Worm (Caenorhabditis elegans): ENCODE data around the gene ZK180.8.

ZK180.8 gene

DNA sequence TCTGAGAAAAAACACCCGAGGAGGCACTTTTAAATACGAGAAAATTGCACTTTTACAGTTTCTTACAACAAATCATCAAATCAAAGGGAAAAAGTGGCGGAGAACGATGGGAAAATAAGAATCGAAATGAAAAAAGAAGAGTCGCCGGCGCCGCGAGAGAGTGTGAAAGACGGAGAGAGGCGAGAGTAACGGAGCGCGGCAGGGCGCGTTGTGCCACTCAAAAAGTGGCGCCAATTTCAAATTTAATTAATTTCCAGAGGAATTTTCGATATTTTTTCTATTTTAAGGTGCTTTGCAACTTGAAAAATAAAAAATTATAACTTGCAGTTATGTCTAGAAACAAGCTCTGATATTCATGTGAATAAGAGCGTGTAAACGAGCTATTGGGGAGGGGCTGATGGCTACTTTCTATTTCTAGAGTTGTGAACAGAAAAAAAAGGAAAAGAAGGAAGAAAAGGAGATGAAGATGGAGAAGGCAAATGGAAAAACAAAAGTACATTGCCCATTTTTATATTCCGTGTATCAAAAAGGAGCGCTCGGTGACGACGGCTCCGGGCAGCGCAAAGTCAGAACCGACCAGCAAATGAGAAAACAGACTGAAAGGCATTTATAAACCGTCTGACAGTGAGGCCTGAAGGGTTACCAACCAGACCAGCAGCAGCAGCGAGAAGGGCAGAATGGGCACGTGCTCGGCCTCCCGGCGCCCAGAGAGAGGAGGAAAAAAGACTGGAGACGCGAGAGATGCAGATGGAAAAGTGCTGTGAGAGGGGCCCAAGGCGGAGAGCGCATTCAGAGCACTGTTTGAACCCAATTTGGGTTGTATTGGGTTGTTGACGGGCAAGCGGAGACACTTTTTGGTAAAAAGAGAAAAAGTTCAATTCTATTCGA, 40.4 kb downstream of the ZK180.8 start (continued):
- TF ChIP-seq let-526 (GFP tag; IDR thresholded peaks at IDR 0.05) (no peak), hlh-12 (tag; optimal IDR thresholded peaks at IDR 0.05) (no peak), pha-4 (tag; optimal IDR thresholded peaks at IDR 0.05) (no peak), bed-2 (GFP tag; IDR thresholded peaks at IDR 0.05) (0 out of 2 replicates have a peak, but pooled peaks have one; percentile 22), nhr-120 (GFP tag; IDR thresholded peaks at IDR 0.05) (no peak), egl-18 (GFP tag; IDR thresholded peaks at IDR 0.05) (no peak), F52B5.7 (tag; optimal IDR thresholded peaks at IDR 0.05) (peak; percentile 47), aptf-2 (GFP tag; conservative IDR thresholded peaks at IDR 0.05) (no peak), attf-6 (GFP tag; IDR thresholded peaks at IDR 0.05) (no peak), nfya-2 (GFP tag; IDR thresholded peaks at IDR 0.05) (no peak), nhr-90 (tag; optimal IDR thresholded peaks at IDR 0.05) (no peak), die-1 (tag; optimal IDR thresholded peaks at IDR 0.05) (no peak), ets-4 (GFP tag; optimal IDR thresholded peaks at IDR 0.05) (no peak), F37B4.10 (GFP tag; IDR thresholded peaks at IDR 0.05) (no peak), mel-28 (tag; optimal IDR thresholded peaks at IDR 0.05; ENCODE audit: borderline replicate concordance) (no peak), akir-1 (GFP tag; optimal IDR thresholded peaks at IDR 0.05) (no peak), B0019.2 (GFP tag; conservative IDR thresholded peaks at IDR 0.05) (no peak), fkh-3 (tag; optimal IDR thresholded peaks at IDR 0.05) (no peak), attf-5 (GFP tag; optimal IDR thresholded peaks at IDR 0.05) (peak; percentile 64), zfh-2 (GFP tag; conservative IDR thresholded peaks at IDR 0.05) (peak; percentile 96), nhr-27 (tag; optimal IDR thresholded peaks at IDR 0.05) (no peak), D2030.7 (GFP tag; IDR thresholded peaks at IDR 0.05) (no peak), F55B11.4 (tag; optimal IDR thresholded peaks at IDR 0.05; ENCODE audit: borderline replicate concordance, insufficient read depth) (no peak), Y56A3A.18 (GFP tag; IDR thresholded peaks at IDR 0.05) (0 out of 2 replicates have a peak, but pooled peaks have one; percentile 15), tbx-9 (tag; optimal IDR thresholded peaks at IDR 0.05; ENCODE audit: borderline replicate concordance) (no peak), rec-8 (tag; optimal IDR thresholded peaks at IDR 0.05) (no peak), madf-3 (GFP tag; IDR thresholded peaks at IDR 0.05) (peak; percentile 11; the same call in 1 of the 2 replicates), B0035.1 (tag; optimal IDR thresholded peaks at IDR 0.05) (no peak), snpc-1.3 (tag; optimal IDR thresholded peaks at IDR 0.05; ENCODE audit: insufficient read depth) (peak; percentile 74), sea-2 (GFP tag; IDR thresholded peaks at IDR 0.05) (no peak), C17E4.6 (GFP tag; IDR thresholded peaks at IDR 0.05) (no peak), chd-7 (tag; optimal IDR thresholded peaks at IDR 0.05) (peak; percentile 79), gei-17 (GFP tag; optimal IDR thresholded peaks at IDR 0.05) (no peak), lin-35 (GFP tag; optimal IDR thresholded peaks at IDR 0.05) (no peak), Y95B8A.8 (GFP tag; IDR thresholded peaks at IDR 0.05) (no peak; the same call in 1 of the 2 replicates), F22D6.2 (tag; optimal IDR thresholded peaks at IDR 0.05) (no peak), aptf-3 (GFP tag; IDR thresholded peaks at IDR 0.05) (0 out of 2 replicates have a peak, but pooled peaks have one; percentile 34), hrde-1 (tag; optimal IDR thresholded peaks at IDR 0.05; ENCODE audit: borderline replicate concordance) (no peak), nfyb-1 (GFP tag; IDR thresholded peaks at IDR 0.05) (peak; percentile 63), rcor-1 (GFP tag; IDR thresholded peaks at IDR 0.05) (no peak), F10E7.11 (tag; optimal IDR thresholded peaks at IDR 0.05) (no peak), efl-1 (GFP tag; optimal IDR thresholded peaks at IDR 0.05) (peak; percentile 56), C06A6.2 (GFP tag; conservative IDR thresholded peaks at IDR 0.05) (no peak), mxl-1 (tag; optimal IDR thresholded peaks at IDR 0.05) (no peak), repo-1 (tag; optimal IDR thresholded peaks at IDR 0.05) (no peak), ztf-25 (GFP tag; IDR thresholded peaks at IDR 0.05) (no peak), ceh-40 (GFP tag; IDR thresholded peaks at IDR 0.05) (no peak)

Data from whole organism, young adult.